Fruit fly (Drosophila melanogaster) whole organism, embryonic: ENCODE data around the gene CG9616.

Experiments
- BtbVII ChIP-seq: fragments of 200-800 bp; sonication (Bioruptor generic); optimal IDR thresholded peaks from 3 replicates; lab custom pipeline; 2017; ENCODE audit warnings: missing biosample characterization, mild to moderate bottlenecking, missing genetic modification characterization
- CG11456 ChIP-seq: fragments of 200-800 bp; sonication (Bioruptor generic); IDR thresholded peaks from 3 replicates; pipeline ENCODE4 v1.3.6; 2022; ENCODE audit warnings: missing biosample characterization, missing genetic modification characterization
- CG12299 ChIP-seq: fragments of 200-800 bp; sonication (Bioruptor generic); optimal IDR thresholded peaks from 2 replicates; lab custom pipeline; 2018; ENCODE audit warnings: missing biosample characterization, mild to moderate bottlenecking, missing genetic modification characterization
- CG12942 ChIP-seq: fragments of 200-800 bp; sonication (Bioruptor generic); optimal IDR thresholded peaks from 3 replicates; lab custom pipeline; 2016; ENCODE audit warnings: missing biosample characterization, missing genetic modification characterization
- CG13624 ChIP-seq: fragments of 200-800 bp; sonication (Bioruptor generic); optimal IDR thresholded peaks from 2 replicates; lab custom pipeline; 2016; ENCODE audit warnings: missing biosample characterization, missing genetic modification characterization
- CG1603 ChIP-seq: fragments of 200-800 bp; sonication (Bioruptor generic); optimal IDR thresholded peaks from 2 replicates; lab custom pipeline; 2019; ENCODE audit warnings: missing biosample characterization, mild to moderate bottlenecking, missing genetic modification characterization, moderate library complexity
- CG1792 ChIP-seq: fragments of 200-800 bp; sonication (Bioruptor generic); optimal IDR thresholded peaks from 2 replicates; lab custom pipeline; 2016; ENCODE audit warnings: missing biosample characterization, missing genetic modification characterization
- CG1832 ChIP-seq: fragments of 200-800 bp; sonication (Bioruptor generic); optimal IDR thresholded peaks from 2 replicates; lab custom pipeline; 2017; ENCODE audit warnings: missing biosample characterization, mild to moderate bottlenecking, missing genetic modification characterization, inconsistent platforms
- CG18599 ChIP-seq: fragments of 200-800 bp; sonication (Bioruptor generic); optimal IDR thresholded peaks from 3 replicates; lab custom pipeline; 2017; ENCODE audit warnings: missing biosample characterization, missing genetic modification characterization, mild to moderate bottlenecking, moderate library complexity, missing genetic modification reagents
- CG2712 ChIP-seq: fragments of 200-800 bp; optimal IDR thresholded peaks from 3 replicates; lab custom pipeline; 2019; ENCODE audit warnings: missing biosample characterization, mild to moderate bottlenecking, missing genetic modification characterization, moderate library complexity
- CG3065 ChIP-seq: fragments of 200-800 bp; sonication (Bioruptor generic); optimal IDR thresholded peaks from 2 replicates; lab custom pipeline; 2016; ENCODE audit warnings: missing biosample characterization, missing genetic modification characterization
- CG3726 ChIP-seq: fragments of 200-800 bp; sonication (Bioruptor generic); IDR thresholded peaks from 3 replicates; pipeline ENCODE4, ENCODE4 v1.3.6; 2022; ENCODE audit warnings: missing biosample characterization, missing genetic modification characterization
- CG5245 ChIP-seq: fragments of 200-800 bp; sonication (Bioruptor generic); optimal IDR thresholded peaks from 3 replicates; lab custom pipeline; 2016; ENCODE audit warnings: missing biosample characterization, missing genetic modification characterization
- CG6254 ChIP-seq: fragments of 200-800 bp; sonication (Bioruptor generic); optimal IDR thresholded peaks from 3 replicates; lab custom pipeline; 2017; ENCODE audit warnings: mild to moderate bottlenecking, missing biosample characterization, missing genetic modification reagents, missing genetic modification characterization
- CG6654 ChIP-seq: fragments of 200-800 bp; sonication (Bioruptor generic); optimal IDR thresholded peaks from 2 replicates; lab custom pipeline; 2017; ENCODE audit warnings: missing biosample characterization, mild to moderate bottlenecking, missing genetic modification characterization
- CG6689 ChIP-seq: fragments of 200-800 bp; sonication (Bioruptor generic); IDR thresholded peaks from 2 replicates; pipeline ENCODE4 v1.3.6; 2022; ENCODE audit warnings: missing biosample characterization, missing genetic modification characterization
- CG8281 ChIP-seq: fragments of 200-800 bp; sonication (Bioruptor generic); optimal IDR thresholded peaks from 2 replicates; lab custom pipeline; 2018; ENCODE audit warnings: missing biosample characterization, mild to moderate bottlenecking, missing genetic modification characterization, moderate library complexity
- CG9437 ChIP-seq: fragments of 200-800 bp; sonication (Bioruptor generic); optimal IDR thresholded peaks from 2 replicates; lab custom pipeline; 2018; ENCODE audit warnings: missing biosample characterization, mild to moderate bottlenecking, missing genetic modification characterization
- Dfd ChIP-seq, 2 experiments: fragments of >200 bp; optimal IDR thresholded peaks; 2 replicates each; lab custom pipeline; 2017; ENCODE audit warnings: missing biosample characterization in 2 of 2, missing genetic modification characterization in 2 of 2
- Dip2 ChIP-seq: fragments of 200-800 bp; sonication (Bioruptor generic); IDR thresholded peaks from 2 replicates; pipeline ENCODE4 v1.3.6; 2022; ENCODE audit warnings: missing biosample characterization, missing genetic modification characterization
- H15 ChIP-seq: fragments of 200-800 bp; sonication (Bioruptor generic); IDR thresholded peaks from 3 replicates; pipeline ENCODE4 v1.3.6; 2022; ENCODE audit warnings: missing biosample characterization, missing genetic modification characterization
- Hmr ChIP-seq: fragments of 200-800 bp; sonication (Bioruptor generic); optimal IDR thresholded peaks from 3 replicates; lab custom pipeline; 2017; ENCODE audit warnings: mild to moderate bottlenecking, missing biosample characterization, missing genetic modification reagents, missing genetic modification characterization
- Hr39 ChIP-seq: fragments of >200 bp; optimal IDR thresholded peaks from 2 replicates; lab custom pipeline; 2017
- Kr ChIP-seq: fragments of 200-800 bp; sonication (Bioruptor generic); optimal IDR thresholded peaks from 2 replicates; lab custom pipeline; 2017; ENCODE audit warnings: missing biosample characterization, mild to moderate bottlenecking, missing genetic modification characterization
- Oaz ChIP-seq: fragments of 200-800 bp; sonication (Bioruptor generic); IDR thresholded peaks from 2 replicates; pipeline ENCODE4 v1.3.6; 2022; ENCODE audit warnings: missing biosample characterization, missing genetic modification characterization
- Pdp1 ChIP-seq, 2 experiments: fragments of 200-800 bp; sonication (Bioruptor generic); optimal IDR thresholded peaks; 3 replicates each; lab custom pipeline; 2016; ENCODE audit warnings: missing biosample characterization in 2 of 2, missing genetic modification characterization in 2 of 2, mild to moderate bottlenecking in 1 of 2, moderate library complexity in 1 of 2
- Ptx1 ChIP-seq: fragments of 200-800 bp; sonication (Bioruptor generic); IDR thresholded peaks from 2 replicates; pipeline ENCODE4 v1.3.6; 2022; ENCODE audit warnings: missing biosample characterization, missing genetic modification characterization
- Side ChIP-seq: fragments of 200-800 bp; sonication (Bioruptor generic); optimal IDR thresholded peaks from 2 replicates; lab custom pipeline; 2016; ENCODE audit warnings: missing biosample characterization, missing genetic modification characterization
- Xbp1 ChIP-seq: fragments of 200-800 bp; sonication (Bioruptor generic); optimal IDR thresholded peaks from 3 replicates; lab custom pipeline; 2016; ENCODE audit warnings: missing biosample characterization, mild to moderate bottlenecking, missing genetic modification characterization
- bcd ChIP-seq: fragments of 200-800 bp; sonication (Bioruptor generic); optimal IDR thresholded peaks from 2 replicates; lab custom pipeline; 2017; ENCODE audit warnings: missing biosample characterization, mild to moderate bottlenecking, missing genetic modification characterization
- croc ChIP-seq: fragments of 200-800 bp; sonication (Bioruptor generic); conservative IDR thresholded peaks from 3 replicates; pipeline ENCODE4 v1.3.6; 2022; ENCODE audit warnings: missing biosample characterization, missing genetic modification characterization
- crp ChIP-seq, 2 experiments: fragments of 200-800 bp; sonication (Bioruptor generic); optimal IDR thresholded peaks; 2 replicates in 1 of 2; 3 replicates in 1 of 2; lab custom pipeline; 2017; ENCODE audit warnings: missing biosample characterization in 2 of 2, missing genetic modification characterization in 2 of 2, mild to moderate bottlenecking in 1 of 2, moderate library complexity in 1 of 2
- disco-r ChIP-seq: fragments of 200-800 bp; sonication (Bioruptor generic); optimal IDR thresholded peaks from 2 replicates; lab custom pipeline; 2016; ENCODE audit warnings: missing biosample characterization, missing genetic modification characterization
- dpn ChIP-seq, 2 experiments: fragments of 200-800 bp; sonication (Bioruptor generic); optimal IDR thresholded peaks; 3 replicates each; lab custom pipeline; 2016; ENCODE audit warnings: missing biosample characterization in 2 of 2, missing genetic modification characterization in 2 of 2
- en ChIP-seq: fragments of 200-800 bp; sonication (Bioruptor generic); optimal IDR thresholded peaks from 2 replicates; lab custom pipeline; 2016; ENCODE audit warnings: missing biosample characterization, missing genetic modification characterization
- fru ChIP-seq: fragments of >200 bp; optimal IDR thresholded peaks from 2 replicates; lab custom pipeline; 2017
- h ChIP-seq: fragments of >200 bp; optimal IDR thresholded peaks from 2 replicates; lab custom pipeline; 2017
- hb ChIP-seq: fragments of 200-800 bp; sonication (Bioruptor generic); IDR thresholded peaks from 3 replicates; pipeline ENCODE4 v1.3.6; 2022; ENCODE audit warnings: missing biosample characterization, missing genetic modification characterization; ENCODE audit not compliant: partially characterized antibody
- jumu ChIP-seq: fragments of 200-800 bp; sonication (Bioruptor generic); optimal IDR thresholded peaks from 3 replicates; lab custom pipeline; 2016; ENCODE audit warnings: missing biosample characterization, missing genetic modification characterization
- lbe ChIP-seq: fragments of 200-800 bp; sonication (Bioruptor generic); optimal IDR thresholded peaks from 2 replicates; lab custom pipeline; 2016; ENCODE audit warnings: missing biosample characterization, mild to moderate bottlenecking, missing genetic modification characterization
- lmd ChIP-seq: fragments of 200-800 bp; sonication (Bioruptor generic); IDR thresholded peaks from 2 replicates; pipeline ENCODE4 v1.3.6; 2022; ENCODE audit warnings: missing biosample characterization, missing genetic modification characterization
- mirr ChIP-seq: fragments of 200-800 bp; sonication (Bioruptor generic); optimal IDR thresholded peaks from 3 replicates; lab custom pipeline; 2018; ENCODE audit warnings: missing biosample characterization, mild to moderate bottlenecking, missing genetic modification characterization
- oc ChIP-seq: fragments of 200-800 bp; sonication (Bioruptor generic); optimal IDR thresholded peaks from 2 replicates; lab custom pipeline; 2018; ENCODE audit warnings: missing biosample characterization, mild to moderate bottlenecking, missing genetic modification characterization, moderate library complexity
- org-1 ChIP-seq: fragments of 200-800 bp; sonication (Bioruptor generic); optimal IDR thresholded peaks from 2 replicates; lab custom pipeline; 2017; ENCODE audit warnings: missing biosample characterization, missing genetic modification characterization
- pfk ChIP-seq: fragments of 200-800 bp; sonication (Bioruptor generic); optimal IDR thresholded peaks from 2 replicates; lab custom pipeline; 2018; ENCODE audit warnings: missing biosample characterization, mild to moderate bottlenecking, missing genetic modification characterization, moderate library complexity
- pnt ChIP-seq: fragments of 200-800 bp; sonication (Bioruptor generic); optimal IDR thresholded peaks from 3 replicates; lab custom pipeline; 2016; ENCODE audit warnings: missing biosample characterization, missing genetic modification characterization
- repo ChIP-seq: fragments of 200-800 bp; sonication (Bioruptor generic); optimal IDR thresholded peaks from 2 replicates; lab custom pipeline; 2016; ENCODE audit warnings: missing biosample characterization, missing genetic modification characterization
- schlank ChIP-seq: fragments of 200-800 bp; sonication (Bioruptor generic); optimal IDR thresholded peaks from 2 replicates; lab custom pipeline; 2018; ENCODE audit warnings: missing biosample characterization, mild to moderate bottlenecking, missing genetic modification characterization
- ssp ChIP-seq: fragments of 200-800 bp; sonication (Bioruptor generic); IDR thresholded peaks from 2 replicates; pipeline ENCODE4 v1.3.6; 2022; ENCODE audit warnings: missing biosample characterization, missing genetic modification characterization
- stc ChIP-seq: fragments of 200-800 bp; sonication (Bioruptor generic); IDR thresholded peaks from 2 replicates; pipeline ENCODE4 v1.3.6; 2022; ENCODE audit warnings: missing biosample characterization, missing genetic modification characterization
- tin ChIP-seq: fragments of 200-800 bp; sonication (Bioruptor generic); optimal IDR thresholded peaks from 3 replicates; lab custom pipeline; 2016; ENCODE audit warnings: missing biosample characterization, missing genetic modification characterization
- vvl ChIP-seq: fragments of 200-800 bp; sonication (Bioruptor generic); IDR thresholded peaks from 2 replicates; pipeline ENCODE4 v1.3.6; 2022; ENCODE audit warnings: missing biosample characterization, missing genetic modification characterization

Gene CG9616

DNA sequence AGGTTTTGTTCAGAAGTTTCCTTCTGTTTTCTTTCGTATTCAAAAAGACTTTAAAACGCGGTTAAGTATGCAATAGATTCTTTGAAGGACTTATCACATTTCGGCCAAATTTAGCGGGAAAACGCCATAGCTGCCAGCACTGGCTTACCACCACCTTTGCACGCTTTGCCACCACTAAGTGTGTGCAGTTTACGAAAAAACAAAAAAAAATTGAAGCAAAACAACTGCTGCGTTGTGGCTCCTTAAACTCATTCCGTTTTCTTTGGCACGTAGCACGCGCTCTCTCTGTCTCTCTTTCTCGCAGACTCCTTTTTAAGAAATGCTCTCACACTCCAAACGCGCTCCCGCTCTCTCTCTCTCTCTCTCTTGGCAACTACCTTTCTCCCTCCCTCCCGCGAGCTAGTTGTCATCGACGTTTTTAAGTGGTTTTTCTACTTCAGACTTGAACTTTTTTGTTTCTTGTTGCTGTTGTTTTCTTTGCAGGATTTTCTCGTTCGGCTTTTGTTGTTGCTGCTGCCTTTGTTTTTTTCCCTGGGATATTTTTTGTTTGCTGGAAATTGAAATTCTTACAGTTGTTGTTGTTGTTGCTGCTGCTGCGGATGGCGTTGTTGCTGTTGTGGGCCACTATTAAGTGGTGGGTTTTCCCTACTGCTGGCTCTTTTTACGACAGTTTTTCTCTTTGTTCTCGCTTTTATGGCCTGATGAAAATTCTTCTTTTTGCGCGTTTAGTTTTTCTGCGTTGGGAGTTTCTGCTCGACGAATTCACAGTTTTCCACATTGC lies 33.4 kb upstream of the CG9616 start (continued):
- TF ChIP-seq Hmr (GFP tag; lab: Kevin White, UChicago), result no peak
- no peak for TF ChIP-seq pfk (GFP tag; lab: Kevin White, UChicago)
- no peak for TF ChIP-seq Side (GFP tag; lab: Kevin White, UChicago)
- TF ChIP-seq jumu (GFP tag; lab: Kevin White, UChicago), result peak; percentile 12
- TF ChIP-seq ssp, result no peak
- TF ChIP-seq disco-r, result no peak
- no peak for TF ChIP-seq CG3065 (GFP tag; lab: Kevin White, UChicago)
- no peak for TF ChIP-seq BtbVII (GFP tag; lab: Kevin White, UChicago)
- no peak for TF ChIP-seq CG6654 (GFP tag; lab: Kevin White, UChicago)
- no peak for TF ChIP-seq h (lab: Kevin White, UChicago)
- no peak for TF ChIP-seq Ptx1 (GFP tag; lab: Robert Waterston, UW)
- TF ChIP-seq schlank (tag; lab: Kevin White, UChicago), result no peak
- no peak for TF ChIP-seq Oaz
- TF ChIP-seq CG13624 (GFP tag; lab: Kevin White, UChicago), result no peak
- TF ChIP-seq CG9437, result no peak
- no peak for TF ChIP-seq org-1 (GFP tag; lab: Kevin White, UChicago)
- no peak for TF ChIP-seq lmd (GFP tag; lab: Robert Waterston, UW)
- TF ChIP-seq stc (GFP tag; lab: Robert Waterston, UW), result no peak
- TF ChIP-seq repo (GFP tag; lab: Kevin White, UChicago), result no peak
- no peak for TF ChIP-seq en (GFP tag; lab: Kevin White, UChicago)
- TF ChIP-seq mirr (GFP tag; lab: Kevin White, UChicago), result no peak
- no peak for TF ChIP-seq hb
- TF ChIP-seq Dip2 (GFP tag; lab: Robert Waterston, UW), result no peak
- TF ChIP-seq CG3726 (GFP tag; lab: Robert Waterston, UW), result no peak
- peak; percentile 86 for TF ChIP-seq CG1832
- no peak for TF ChIP-seq CG8281
- TF ChIP-seq pnt, result no peak
- TF ChIP-seq Dfd (GFP tag; optimal IDR thresholded peaks at IDR 0.05; lab: Kevin White, UChicago), result no peak
- no peak for TF ChIP-seq CG5245 (GFP tag; lab: Kevin White, UChicago)
- TF ChIP-seq croc (GFP tag; lab: Robert Waterston, UW), result no peak
- TF ChIP-seq vvl (GFP tag; lab: Robert Waterston, UW), result no peak
- peak in 1 of 2 experiments; percentile 21 for TF ChIP-seq dpn (GFP tag; optimal IDR thresholded peaks at IDR 0.05; lab: Kevin White, UChicago)
- TF ChIP-seq Pdp1 (GFP tag; optimal IDR thresholded peaks at IDR 0.05; lab: Kevin White, UChicago), result no peak
- TF ChIP-seq fru, result no peak
- TF ChIP-seq CG12942, result no peak
- TF ChIP-seq Kr (GFP tag; lab: Kevin White, UChicago), result no peak
- no peak for TF ChIP-seq oc
- no peak for TF ChIP-seq bcd (GFP tag; lab: Kevin White, UChicago)
- no peak for TF ChIP-seq CG1792 (GFP tag; lab: Kevin White, UChicago)
- no peak for TF ChIP-seq tin (GFP tag; lab: Kevin White, UChicago)
- no peak for TF ChIP-seq crp (GFP tag; optimal IDR thresholded peaks at IDR 0.05; lab: Kevin White, UChicago)
- TF ChIP-seq lbe (GFP tag; lab: Kevin White, UChicago), result peak; percentile 59
- no peak for TF ChIP-seq CG11456 (GFP tag; lab: Robert Waterston, UW)
- peak; percentile 12 for TF ChIP-seq CG1603 (tag; lab: Kevin White, UChicago)
- TF ChIP-seq CG12299 (tag; lab: Kevin White, UChicago), result no peak
- TF ChIP-seq Hr39 (lab: Kevin White, UChicago), result no peak
- peak; percentile 50 for TF ChIP-seq Xbp1 (GFP tag; lab: Kevin White, UChicago)
- TF ChIP-seq CG6689 (GFP tag; lab: Robert Waterston, UW), result peak; percentile 25
- no peak for TF ChIP-seq CG18599 (GFP tag; lab: Kevin White, UChicago)
- TF ChIP-seq H15 (GFP tag; lab: Robert Waterston, UW), result no peak
- TF ChIP-seq CG6254, result no peak
- no peak for TF ChIP-seq CG2712
